Worm (Caenorhabditis elegans) whole organism, young adult: ENCODE measurements around the gene rpia-1.

ENCODE experiments used
- B0336.3 ChIP-seq: fragments of 200-800 bp; sonication (Bioruptor generic); IDR thresholded peaks from 2 replicates; pipeline ENCODE4 v1.3.6; 2022; ENCODE audit warnings: missing genetic modification characterization, missing compliant biosample characterization
- C06A6.2 ChIP-seq: fragments of 200-800 bp; sonication (Bioruptor generic); conservative IDR thresholded peaks from 2 replicates; pipeline ENCODE4 v1.3.6; 2022; ENCODE audit warnings: missing genetic modification characterization, missing compliant biosample characterization
- F10E7.11 ChIP-seq: sonication (generic microtip); optimal IDR thresholded peaks from 2 replicates; lab custom pipeline; 2017; ENCODE audit warnings: mild to moderate bottlenecking, missing genetic modification characterization, moderate library complexity, missing compliant biosample characterization
- F55B11.4 ChIP-seq: sonication (generic microtip); optimal IDR thresholded peaks from 2 replicates; lab custom pipeline; 2016; ENCODE audit warnings: missing compliant biosample characterization, missing genetic modification characterization, borderline replicate concordance; ENCODE audit not compliant: insufficient read depth
- F57C9.4 ChIP-seq: sonication (generic microtip); optimal IDR thresholded peaks from 2 replicates; lab custom pipeline; 2017; ENCODE audit warnings: mild to moderate bottlenecking, missing genetic modification characterization, missing compliant biosample characterization
- Y53F4B.3 ChIP-seq: fragments of 200-800 bp; sonication (Bioruptor generic); IDR thresholded peaks from 2 replicates; pipeline ENCODE4 v1.3.6; 2022; ENCODE audit warnings: missing genetic modification reagents, missing genetic modification characterization, missing compliant biosample characterization
- Y95B8A.8 ChIP-seq: fragments of 200-800 bp; sonication (Bioruptor generic); IDR thresholded peaks from 2 replicates; pipeline ENCODE4 v1.3.6; 2022; ENCODE audit warnings: missing genetic modification reagents, missing genetic modification characterization, missing compliant biosample characterization
- ama-1 ChIP-seq, 3 experiments: fragments of 150-350 bp in 1 of 3; sonication (generic microtip) in 2 of 3; optimal IDR thresholded peaks; 2 replicates each; lab custom pipeline; 2014 to 2018; ENCODE audit warnings: missing biosample characterization in 2 of 3, missing genetic modification characterization in 2 of 3, missing genetic modification reagents in 2 of 3
- aptf-2 ChIP-seq: fragments of 200-800 bp; sonication (Bioruptor generic); conservative IDR thresholded peaks from 2 replicates; pipeline ENCODE4 v1.3.6; 2022; ENCODE audit warnings: missing genetic modification reagents, missing genetic modification characterization, missing compliant biosample characterization
- athp-1 ChIP-seq: sonication (generic microtip); optimal IDR thresholded peaks from 2 replicates; lab custom pipeline; 2017; ENCODE audit warnings: mild to moderate bottlenecking, missing genetic modification characterization, missing compliant biosample characterization
- attf-3 ChIP-seq: fragments of 200-800 bp; sonication (Bioruptor generic); conservative IDR thresholded peaks from 2 replicates; pipeline ENCODE4 v1.3.6; 2022; ENCODE audit warnings: missing genetic modification reagents, missing genetic modification characterization, missing compliant biosample characterization
- bed-1 ChIP-seq: fragments of 200-800 bp; sonication (Bioruptor generic); IDR thresholded peaks from 2 replicates; pipeline ENCODE4 v1.3.6; 2022; ENCODE audit warnings: missing genetic modification reagents, missing genetic modification characterization, missing compliant biosample characterization
- ceh-100 ChIP-seq: fragments of 200-800 bp; sonication (Bioruptor generic); IDR thresholded peaks from 2 replicates; pipeline ENCODE4 v1.3.6; 2022; ENCODE audit warnings: missing genetic modification reagents, missing genetic modification characterization, missing compliant biosample characterization
- ceh-27 ChIP-seq: fragments of 200-800 bp; sonication (Bioruptor generic); optimal IDR thresholded peaks from 2 replicates; lab custom pipeline; 2018; ENCODE audit warnings: mild to moderate bottlenecking, missing genetic modification characterization, moderate library complexity, missing compliant biosample characterization
- ceh-58 ChIP-seq: fragments of 200-800 bp; sonication (Bioruptor generic); IDR thresholded peaks from 2 replicates; pipeline ENCODE4 v1.3.6; 2022; ENCODE audit warnings: missing genetic modification characterization, missing compliant biosample characterization
- ceh-91 ChIP-seq: fragments of 200-800 bp; sonication (Bioruptor generic); IDR thresholded peaks from 2 replicates; pipeline ENCODE4 v1.3.6; 2022; ENCODE audit warnings: missing genetic modification reagents, missing genetic modification characterization, missing compliant biosample characterization
- chd-7 ChIP-seq: sonication (generic microtip); optimal IDR thresholded peaks from 2 replicates; lab custom pipeline; 2016; ENCODE audit warnings: mild to moderate bottlenecking, missing genetic modification characterization, moderate library complexity, missing compliant biosample characterization
- die-1 ChIP-seq: sonication (generic microtip); optimal IDR thresholded peaks from 2 replicates; lab custom pipeline; 2016; ENCODE audit warnings: missing genotype, mild to moderate bottlenecking, missing genetic modification characterization, missing compliant biosample characterization
- dpff-1 ChIP-seq: sonication (generic microtip); optimal IDR thresholded peaks from 2 replicates; lab custom pipeline; 2017; ENCODE audit warnings: mild to moderate bottlenecking, missing genetic modification characterization, missing compliant biosample characterization
- dpl-1 ChIP-seq: fragments of 150-350 bp; optimal IDR thresholded peaks from 2 replicates; lab custom pipeline; 2014; ENCODE audit warnings: missing biosample characterization, missing genetic modification reagents, missing genetic modification characterization
- egl-44 ChIP-seq: fragments of 200-800 bp; sonication (Bioruptor generic); IDR thresholded peaks from 2 replicates; pipeline ENCODE4 v1.3.6; 2022; ENCODE audit warnings: missing genetic modification reagents, missing genetic modification characterization, missing compliant biosample characterization
- egrh-3 ChIP-seq: fragments of 200-800 bp; sonication (Bioruptor generic); IDR thresholded peaks from 2 replicates; pipeline ENCODE4 v1.3.6; 2022; ENCODE audit warnings: missing genetic modification reagents, missing genetic modification characterization, missing compliant biosample characterization
- fkh-3 ChIP-seq: sonication (generic microtip); optimal IDR thresholded peaks from 2 replicates; lab custom pipeline; 2016; ENCODE audit warnings: mild to moderate bottlenecking, missing genetic modification characterization, missing compliant biosample characterization
- hlh-26 ChIP-seq: fragments of 200-800 bp; sonication (Bioruptor generic); conservative IDR thresholded peaks from 2 replicates; pipeline ENCODE4 v1.3.6; 2022; ENCODE audit warnings: missing genetic modification reagents, missing genetic modification characterization, missing compliant biosample characterization
- let-526 ChIP-seq: fragments of 200-800 bp; sonication (Bioruptor generic); IDR thresholded peaks from 2 replicates; pipeline ENCODE4 v1.3.6; 2022; ENCODE audit warnings: missing genetic modification reagents, missing genetic modification characterization, missing compliant biosample characterization
- lin-54 ChIP-seq: fragments of 200-800 bp; sonication (Bioruptor generic); optimal IDR thresholded peaks from 2 replicates; lab custom pipeline; 2018; ENCODE audit warnings: mild to moderate bottlenecking, missing genetic modification characterization, missing compliant biosample characterization
- madf-6 ChIP-seq: fragments of 200-800 bp; sonication (Bioruptor generic); IDR thresholded peaks from 2 replicates; pipeline ENCODE4 v1.3.6; 2022; ENCODE audit warnings: missing genetic modification reagents, missing genetic modification characterization, missing compliant biosample characterization
- madf-8 ChIP-seq: fragments of 200-800 bp; sonication (Bioruptor generic); conservative IDR thresholded peaks from 2 replicates; pipeline ENCODE4 v1.3.6; 2022; ENCODE audit warnings: missing genetic modification reagents, missing genetic modification characterization, missing compliant biosample characterization
- mcd-1 ChIP-seq: fragments of 200-800 bp; sonication (Bioruptor generic); IDR thresholded peaks from 2 replicates; pipeline ENCODE4 v1.3.6; 2022; ENCODE audit warnings: missing genetic modification reagents, missing genetic modification characterization, missing compliant biosample characterization
- nfyb-1 ChIP-seq: fragments of 200-800 bp; sonication (Bioruptor generic); IDR thresholded peaks from 2 replicates; pipeline ENCODE4 v1.3.6; 2022; ENCODE audit warnings: missing genetic modification reagents, missing genetic modification characterization, missing compliant biosample characterization
- nhr-179 ChIP-seq: sonication (generic microtip); optimal IDR thresholded peaks from 2 replicates; lab custom pipeline; 2016; ENCODE audit warnings: mild to moderate bottlenecking, missing genetic modification characterization, missing compliant biosample characterization
- pbrm-1 ChIP-seq: fragments of 200-800 bp; sonication (Bioruptor generic); IDR thresholded peaks from 2 replicates; pipeline ENCODE4 v1.3.6; 2022; ENCODE audit warnings: missing genetic modification reagents, missing genetic modification characterization, missing compliant biosample characterization
- repo-1 ChIP-seq: sonication (generic microtip); optimal IDR thresholded peaks from 2 replicates; lab custom pipeline; 2017; ENCODE audit warnings: mild to moderate bottlenecking, missing genetic modification characterization, missing compliant biosample characterization
- sea-2 ChIP-seq: fragments of 200-800 bp; sonication (Bioruptor generic); IDR thresholded peaks from 2 replicates; pipeline ENCODE4 v1.3.6; 2022; ENCODE audit warnings: missing genetic modification characterization, missing compliant biosample characterization
- somi-1 ChIP-seq: fragments of 200-800 bp; sonication (Bioruptor generic); optimal IDR thresholded peaks from 2 replicates; lab custom pipeline; 2018; ENCODE audit warnings: mild to moderate bottlenecking, missing genetic modification characterization, missing compliant biosample characterization
- tbx-9 ChIP-seq: sonication (generic microtip); optimal IDR thresholded peaks from 2 replicates; lab custom pipeline; 2016; ENCODE audit warnings: borderline replicate concordance, missing genetic modification characterization, inconsistent platforms, missing compliant biosample characterization
- xnd-1 ChIP-seq: sonication (generic microtip); optimal IDR thresholded peaks from 2 replicates; lab custom pipeline; 2016; ENCODE audit warnings: missing genotype, missing genetic modification reagents, missing genetic modification characterization, missing compliant biosample characterization
- ztf-18 ChIP-seq: sonication (generic microtip); optimal IDR thresholded peaks from 2 replicates; lab custom pipeline; 2016; ENCODE audit warnings: missing genotype, mild to moderate bottlenecking, missing genetic modification characterization, missing compliant biosample characterization
- ztf-3 ChIP-seq: fragments of 200-800 bp; sonication (Bioruptor generic); optimal IDR thresholded peaks from 2 replicates; lab custom pipeline; 2018; ENCODE audit warnings: mild to moderate bottlenecking, missing genetic modification characterization, missing compliant biosample characterization

rpia-1 gene

DNA sequence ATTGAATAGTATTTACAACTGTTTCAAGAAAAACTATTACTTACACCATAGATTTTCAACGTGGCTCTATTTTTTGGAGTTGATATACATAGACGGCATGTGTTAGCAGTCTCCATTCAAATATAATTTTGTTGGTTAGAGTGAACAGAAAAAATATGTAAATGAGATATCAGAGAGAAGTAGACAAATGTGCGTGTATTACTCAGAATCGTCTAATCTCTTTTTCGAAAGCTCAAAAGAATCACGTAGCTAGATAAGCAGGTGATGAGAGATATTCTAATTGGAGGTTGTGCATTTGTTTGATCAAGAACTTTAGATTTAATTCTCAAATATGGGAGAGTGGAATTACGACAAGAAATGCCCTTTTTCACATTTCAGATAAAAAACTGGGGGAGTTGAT is 32.4 kb upstream of the rpia-1 start, which contains the start of gene ZK418.10:
TSS of gene ZK418.10 (minus strand) at position 148 of the 400 bp plus-strand sequence.
- no peak for TF ChIP-seq ztf-3 (GFP tag; lab: Kevin White, UChicago)

DNA sequence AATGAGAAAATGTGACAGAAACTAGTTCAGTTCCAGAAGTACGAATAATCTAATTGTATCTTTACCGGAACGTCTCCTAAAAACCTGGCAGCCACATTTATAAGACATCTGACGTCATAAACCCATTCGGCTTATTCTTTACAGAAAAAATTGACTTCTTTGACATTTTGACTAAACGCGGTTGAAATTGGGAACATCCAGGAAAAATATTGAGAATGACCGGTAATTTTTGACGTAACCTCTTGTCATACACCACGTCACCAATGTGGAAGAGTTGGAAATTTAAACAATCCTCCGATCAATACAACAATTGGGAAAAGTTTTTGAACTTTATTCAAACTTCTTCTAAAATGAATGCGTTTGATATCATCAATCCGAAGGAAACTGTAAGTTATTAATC is 31.9 kb upstream of the rpia-1 start, which contains the start of gene ZK418.2:
TSS of gene ZK418.2 (plus strand) at position 301 of the 400 bp plus-strand sequence.
- TF ChIP-seq xnd-1, result no peak
- TF ChIP-seq bed-1 (GFP tag; lab: Robert Waterston, UW), result no peak
- no peak for TF ChIP-seq madf-8
- TF ChIP-seq somi-1 (GFP tag; lab: Kevin White, UChicago), result no peak
- TF ChIP-seq egrh-3 (GFP tag; lab: Robert Waterston, UW), result no peak
- TF ChIP-seq let-526 (GFP tag; lab: Robert Waterston, UW), result no peak
- no peak for TF ChIP-seq egl-44 (GFP tag; lab: Robert Waterston, UW)
- no peak for TF ChIP-seq athp-1 (tag; lab: Kevin White, UChicago)
- no peak for TF ChIP-seq attf-3 (GFP tag; lab: Robert Waterston, UW)
- TF ChIP-seq ceh-58 (GFP tag; lab: Robert Waterston, UW), result no peak
- TF ChIP-seq ceh-27 (GFP tag; lab: Kevin White, UChicago), result no peak
- TF ChIP-seq nhr-179, result no peak
- TF ChIP-seq Y95B8A.8 (GFP tag; lab: Robert Waterston, UW), result no peak
- no peak for TF ChIP-seq F57C9.4 (tag; lab: Kevin White, UChicago)
- TF ChIP-seq ama-1 (optimal IDR thresholded peaks at IDR 0.05; lab: Kevin White, UChicago), result no peak
- TF ChIP-seq ama-1 (GFP tag; optimal IDR thresholded peaks at IDR 0.05; lab: Kevin White, UChicago), result no peak
- no peak for TF ChIP-seq F55B11.4 (tag; lab: Kevin White, UChicago)
- no peak for TF ChIP-seq chd-7 (tag; lab: Kevin White, UChicago)

DNA sequence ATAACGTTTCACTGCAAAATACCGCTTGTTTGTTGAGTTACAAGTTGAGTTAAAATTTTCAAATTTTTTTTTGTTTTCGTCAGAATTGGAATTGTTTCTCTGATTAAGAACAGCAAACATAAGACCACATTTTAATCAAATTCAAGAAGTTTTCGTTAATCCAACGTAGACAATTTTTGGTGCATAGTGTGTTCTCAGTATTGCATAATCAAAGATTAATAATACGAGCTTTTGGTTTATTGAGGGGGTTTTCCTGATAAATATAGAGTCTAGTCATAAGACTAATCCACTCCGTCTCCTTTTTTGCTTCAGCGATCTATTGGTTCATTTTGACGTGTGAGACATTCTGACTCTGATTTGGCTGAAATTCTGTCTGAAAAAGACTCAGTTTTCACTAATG is 27.8 kb upstream of the rpia-1 start, which contains the start of gene nhr-9:
TSS of gene nhr-9 (plus strand) at position 307 of the 400 bp plus-strand sequence.
- TF ChIP-seq aptf-2 (GFP tag; lab: Robert Waterston, UW) (no peak), die-1 (tag; lab: Kevin White, UChicago) (no peak)
- TF ChIP-seq, all 124 proteins: peak for 0

DNA sequence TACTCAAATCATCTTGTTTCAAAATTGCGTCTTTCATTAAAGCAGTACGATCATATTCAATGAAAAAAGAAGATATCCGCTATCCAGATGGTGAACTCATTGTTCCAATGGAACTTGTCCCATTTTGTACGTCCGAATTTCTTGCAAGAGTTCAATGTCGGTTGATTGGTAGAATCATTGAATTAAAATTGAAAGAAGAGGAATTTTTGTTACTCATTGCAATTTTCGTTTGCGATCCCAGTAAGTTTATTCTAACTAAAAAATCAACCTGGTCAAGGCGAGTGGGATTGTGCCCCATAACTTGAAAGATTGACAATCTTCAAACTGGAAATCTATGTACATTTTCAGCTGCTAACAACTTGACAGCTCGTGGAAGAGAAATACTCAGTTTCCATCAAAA is 26.4 kb upstream of the rpia-1 start:
- no peak for TF ChIP-seq B0336.3 (GFP tag; lab: Robert Waterston, UW)
- no peak for TF ChIP-seq repo-1 (tag; lab: Kevin White, UChicago)
- TF ChIP-seq hlh-26 (GFP tag; lab: Robert Waterston, UW), result no peak
- TF ChIP-seq lin-54 (GFP tag; lab: Kevin White, UChicago), result no peak
- TF ChIP-seq Y53F4B.3 (GFP tag; lab: Robert Waterston, UW), result no peak
- TF ChIP-seq fkh-3 (tag; lab: Kevin White, UChicago), result no peak
- no peak for TF ChIP-seq ceh-91
- no peak for TF ChIP-seq dpl-1 (GFP tag; lab: Kevin White, UChicago)
- TF ChIP-seq ceh-100 (GFP tag; lab: Robert Waterston, UW), result no peak

DNA sequence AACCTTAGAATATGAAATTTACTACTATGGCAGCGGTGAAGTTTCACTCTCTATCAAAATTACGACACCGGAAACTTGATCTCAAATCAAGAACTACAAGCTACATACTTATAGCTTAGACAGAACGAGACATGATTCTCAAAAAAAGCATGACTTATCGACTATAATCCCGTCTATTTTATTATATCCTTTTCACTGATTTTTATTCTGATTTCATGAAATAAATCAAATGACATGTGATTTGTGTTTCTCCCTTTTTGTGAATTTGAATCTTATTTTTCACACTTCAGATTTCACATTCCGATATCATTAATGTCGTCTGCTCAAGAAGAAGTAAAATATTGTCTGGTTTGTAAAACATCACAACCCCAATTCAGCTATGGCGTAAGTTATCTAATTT is 22.9 kb upstream of the rpia-1 start, which contains the start of gene ZK418.11:
TSS of gene ZK418.11 (plus strand) at position 289 of the 400 bp plus-strand sequence.
- TF ChIP-seq mcd-1 (no peak), dpff-1 (tag; lab: Kevin White, UChicago) (no peak), madf-6 (GFP tag; lab: Robert Waterston, UW) (no peak), C06A6.2 (GFP tag; lab: Robert Waterston, UW) (no peak), F57C9.4 (tag; lab: Kevin White, UChicago) (no peak), F10E7.11 (no peak), ztf-18 (tag; lab: Kevin White, UChicago) (no peak), nhr-179 (no peak), pbrm-1 (GFP tag; lab: Robert Waterston, UW) (no peak), sea-2 (no peak), tbx-9 (tag; lab: Kevin White, UChicago) (no peak), nfyb-1 (GFP tag; lab: Robert Waterston, UW) (no peak)
